Worm (Caenorhabditis elegans): ENCODE measurements around the gene pdhk-2.

- TF ChIP-seq pes-1 (GFP tag; IDR thresholded peaks at IDR 0.05), result no peak
- TF ChIP-seq ceh-13 (GFP tag; optimal IDR thresholded peaks at IDR 0.05), result no peak
Observed at ce11 chrIII:8750606-8751005, 9.4 kb upstream of the pdhk-2 start, which contains the start of gene ugtp-1.

All from whole organism, early embryonic.